Worm (Caenorhabditis elegans) whole organism, mixed stage, embryonic: Measurements from ENCODE around the gene F49F1.5.

ENCODE experiments used
- M03D4.4 ChIP-seq: sonication (generic microtip); optimal IDR thresholded peaks from 2 replicates; lab custom pipeline; 2017; ENCODE audit warnings: mild to moderate bottlenecking, missing genetic modification characterization, missing compliant biosample characterization
- bed-3 ChIP-seq: fragments of 200-800 bp; sonication (Bioruptor generic); optimal IDR thresholded peaks from 3 replicates; lab custom pipeline; 2018; ENCODE audit warnings: mild to moderate bottlenecking, missing genetic modification characterization, moderate library complexity, missing compliant biosample characterization
- blmp-1 ChIP-seq: fragments of 150-350 bp; optimal IDR thresholded peaks from 2 replicates; lab custom pipeline; 2014; ENCODE audit warnings: missing biosample characterization, missing genetic modification characterization
- ceh-39 ChIP-seq: fragments of 150-350 bp; optimal IDR thresholded peaks from 2 replicates; lab custom pipeline; 2014; ENCODE audit warnings: missing biosample characterization, missing genetic modification characterization
- ceh-83 ChIP-seq: fragments of 200-800 bp; sonication (Bioruptor generic); optimal IDR thresholded peaks from 2 replicates; lab custom pipeline; 2018; ENCODE audit warnings: mild to moderate bottlenecking, missing genetic modification characterization, missing compliant biosample characterization
- ces-1 ChIP-seq: fragments of 150-350 bp; optimal IDR thresholded peaks from 2 replicates; lab custom pipeline; 2014; ENCODE audit warnings: missing biosample characterization, missing genetic modification reagents, missing genetic modification characterization
- cnd-1 ChIP-seq: fragments of 200-800 bp; sonication (Bioruptor generic); optimal IDR thresholded peaks from 2 replicates; lab custom pipeline; 2018; ENCODE audit warnings: mild to moderate bottlenecking, missing genetic modification characterization, missing compliant biosample characterization
- drap-1 ChIP-seq: fragments of 200-800 bp; sonication (Bioruptor generic); optimal IDR thresholded peaks from 3 replicates; lab custom pipeline; 2018; ENCODE audit warnings: mild to moderate bottlenecking, missing genetic modification characterization, missing compliant biosample characterization
- elt-1 ChIP-seq: sonication (generic microtip); optimal IDR thresholded peaks from 2 replicates; lab custom pipeline; 2017; ENCODE audit warnings: missing genetic modification characterization, mild to moderate bottlenecking, missing compliant biosample characterization, antibody characterized with exemption, moderate library complexity, borderline replicate concordance; ENCODE audit not compliant: insufficient read depth
- elt-3 ChIP-seq: fragments of 150-350 bp; optimal IDR thresholded peaks from 2 replicates; lab custom pipeline; 2014; ENCODE audit warnings: missing biosample characterization, missing genetic modification characterization
- flh-1 ChIP-seq: fragments of 200-800 bp; sonication (Bioruptor generic); optimal IDR thresholded peaks from 2 replicates; lab custom pipeline; 2018; ENCODE audit warnings: mild to moderate bottlenecking, missing genetic modification characterization, moderate library complexity, missing compliant biosample characterization
- ham-2 ChIP-seq: fragments of 200-800 bp; sonication (Bioruptor generic); optimal IDR thresholded peaks from 2 replicates; lab custom pipeline; 2018; ENCODE audit warnings: mild to moderate bottlenecking, missing genetic modification characterization, missing compliant biosample characterization
- hlh-1 ChIP-seq: fragments of 150-350 bp; optimal IDR thresholded peaks from 2 replicates; lab custom pipeline; 2014; ENCODE audit warnings: missing biosample characterization, missing genetic modification reagents, missing genetic modification characterization
- lin-13 ChIP-seq: fragments of 150-350 bp; optimal IDR thresholded peaks from 2 replicates; lab custom pipeline; 2014; ENCODE audit warnings: missing biosample characterization, missing genetic modification characterization
- lin-32 ChIP-seq: fragments of 200-800 bp; sonication (Bioruptor generic); optimal IDR thresholded peaks from 2 replicates; lab custom pipeline; 2018; ENCODE audit warnings: mild to moderate bottlenecking, missing genetic modification characterization, missing compliant biosample characterization
- lsy-2 ChIP-seq: fragments of 150-350 bp; optimal IDR thresholded peaks from 2 replicates; lab custom pipeline; 2014; ENCODE audit warnings: missing biosample characterization, missing genetic modification characterization
- mab-5 ChIP-seq: fragments of 150-350 bp; optimal IDR thresholded peaks from 2 replicates; lab custom pipeline; 2014; ENCODE audit warnings: missing biosample characterization, missing genetic modification characterization
- mep-1 ChIP-seq: fragments of 150-350 bp; optimal IDR thresholded peaks from 2 replicates; lab custom pipeline; 2017; ENCODE audit warnings: missing biosample characterization, missing genetic modification reagents, missing genetic modification characterization, inconsistent platforms
- nhr-12 ChIP-seq: fragments of 150-350 bp; optimal IDR thresholded peaks from 2 replicates; lab custom pipeline; 2014; ENCODE audit warnings: missing biosample characterization, missing genetic modification characterization
- nhr-2 ChIP-seq: fragments of 150-350 bp; optimal IDR thresholded peaks from 2 replicates; lab custom pipeline; 2014; ENCODE audit warnings: missing biosample characterization, missing genetic modification characterization
- nhr-237 ChIP-seq: fragments of 150-350 bp; optimal IDR thresholded peaks from 2 replicates; lab custom pipeline; 2014; ENCODE audit warnings: missing biosample characterization, missing genetic modification characterization
- nhr-28 ChIP-seq: fragments of 150-350 bp; optimal IDR thresholded peaks from 2 replicates; lab custom pipeline; 2014; ENCODE audit warnings: missing biosample characterization, missing genetic modification characterization
- pha-4 ChIP-seq: fragments of 150-350 bp; optimal IDR thresholded peaks from 2 replicates; lab custom pipeline; 2018; ENCODE audit warnings: missing biosample characterization, missing genetic modification reagents, missing genetic modification characterization
- sem-2 ChIP-seq: fragments of 200-800 bp; sonication (Bioruptor generic); optimal IDR thresholded peaks from 2 replicates; lab custom pipeline; 2018; ENCODE audit warnings: mild to moderate bottlenecking, missing genetic modification characterization, missing compliant biosample characterization
- snpc-4 ChIP-seq: fragments of 150-350 bp; optimal IDR thresholded peaks from 2 replicates; lab custom pipeline; 2014; ENCODE audit warnings: missing biosample characterization, missing genetic modification characterization
- sptf-1 ChIP-seq: sonication (generic microtip); optimal IDR thresholded peaks from 2 replicates; lab custom pipeline; 2017; ENCODE audit warnings: mild to moderate bottlenecking, missing genetic modification characterization, moderate library complexity, missing compliant biosample characterization
- tbx-8 ChIP-seq: fragments of 200-800 bp; sonication (Bioruptor generic); optimal IDR thresholded peaks from 2 replicates; lab custom pipeline; 2018; ENCODE audit warnings: mild to moderate bottlenecking, missing genetic modification characterization, moderate library complexity, missing compliant biosample characterization
- unc-120 ChIP-seq: sonication (generic microtip); optimal IDR thresholded peaks from 2 replicates; lab custom pipeline; 2017; ENCODE audit warnings: missing genetic modification characterization, missing compliant biosample characterization; ENCODE audit not compliant: poor library complexity, severe bottlenecking
- unc-39 ChIP-seq: fragments of 150-350 bp; optimal IDR thresholded peaks from 2 replicates; lab custom pipeline; 2014; ENCODE audit warnings: missing biosample characterization, missing genetic modification characterization
- unc-62 ChIP-seq: fragments of 150-350 bp; optimal IDR thresholded peaks from 2 replicates; lab custom pipeline; 2014; ENCODE audit warnings: missing biosample characterization, missing genetic modification reagents, missing genetic modification characterization
- zip-8 ChIP-seq: fragments of 150-350 bp; optimal IDR thresholded peaks from 2 replicates; lab custom pipeline; 2014; ENCODE audit warnings: missing biosample characterization, missing genetic modification characterization
- ztf-11 ChIP-seq: fragments of 150-350 bp; optimal IDR thresholded peaks from 2 replicates; lab custom pipeline; 2014; ENCODE audit warnings: missing biosample characterization, missing genetic modification characterization

Gene F49F1.5

ce11 chrIV:4085787-4086262 is 34.4 kb downstream of the F49F1.5 start, which contains the start of gene C35B1.2:
TSS of gene C35B1.2 (plus strand) at chrIV:4086212.
- no peak for TF ChIP-seq sptf-1 (tag; lab: Kevin White, UChicago)
- peak; percentile 9 for TF ChIP-seq lsy-2
- TF ChIP-seq ceh-39 (tag; lab: Kevin White, UChicago) = no peak
- TF ChIP-seq unc-62 (GFP tag; lab: Kevin White, UChicago) = no peak
- peak; percentile 13 for TF ChIP-seq ces-1 (GFP tag; lab: Kevin White, UChicago)

- TF ChIP-seq M03D4.4 (tag; lab: Kevin White, UChicago) (no peak), flh-1 (no peak), nhr-28 (no peak), snpc-4 (tag; lab: Kevin White, UChicago) (no peak), zip-8 (tag; lab: Kevin White, UChicago) (no peak), ham-2 (GFP tag; lab: Kevin White, UChicago) (no peak), lin-13 (tag; lab: Kevin White, UChicago) (no peak), ceh-83 (GFP tag; lab: Kevin White, UChicago) (no peak), blmp-1 (tag; lab: Kevin White, UChicago) (no peak), mab-5 (tag; lab: Kevin White, UChicago) (no peak)
These were observed 35.2 kb downstream of the F49F1.5 start for ce11 chrIV:4085022-4085421.

ce11 chrIV:4084109-4084508 is 36.1 kb downstream of the F49F1.5 start, which contains the start of gene C35B1.5:
TSS of gene C35B1.5 (minus strand) at chrIV:4084209.
- TF ChIP-seq nhr-237 (tag; lab: Kevin White, UChicago) (no peak), blmp-1 (tag; lab: Kevin White, UChicago) (no peak), nhr-12 (tag; lab: Kevin White, UChicago) (no peak), nhr-2 (tag; lab: Kevin White, UChicago) (no peak), mep-1 (tag; lab: Kevin White, UChicago) (no peak), tbx-8 (GFP tag; lab: Kevin White, UChicago) (no peak), drap-1 (GFP tag; lab: Kevin White, UChicago) (no peak), pha-4 (tag; lab: Kevin White, UChicago) (no peak), lin-13 (tag; lab: Kevin White, UChicago) (no peak), unc-62 (GFP tag; lab: Kevin White, UChicago) (no peak), hlh-1 (tag; lab: Kevin White, UChicago) (no peak), sem-2 (no peak), flh-1 (no peak), ceh-83 (GFP tag; lab: Kevin White, UChicago) (no peak), unc-120 (no peak)
- TF ChIP-seq, all 35 proteins: peak for 0

ce11 chrIV:4083094-4083493 is 37.1 kb downstream of the F49F1.5 start:
- no peak for TF ChIP-seq ceh-83 (GFP tag; lab: Kevin White, UChicago)
- no peak for TF ChIP-seq lsy-2
- no peak for TF ChIP-seq lin-32 (GFP tag; lab: Kevin White, UChicago)
- no peak for TF ChIP-seq elt-3 (tag; lab: Kevin White, UChicago)

- TF ChIP-seq lsy-2 (no peak), sptf-1 (tag; lab: Kevin White, UChicago) (no peak), ces-1 (GFP tag; lab: Kevin White, UChicago) (no peak), nhr-28 (no peak), unc-39 (no peak), flh-1 (no peak), zip-8 (tag; lab: Kevin White, UChicago) (no peak), cnd-1 (tag; lab: Kevin White, UChicago) (no peak), hlh-1 (tag; lab: Kevin White, UChicago) (no peak), unc-62 (GFP tag; lab: Kevin White, UChicago) (no peak), bed-3 (GFP tag; lab: Kevin White, UChicago) (no peak), nhr-12 (tag; lab: Kevin White, UChicago) (no peak), tbx-8 (GFP tag; lab: Kevin White, UChicago) (no peak)
These were observed 37.6 kb downstream of the F49F1.5 start for ce11 chrIV:4082599-4082998.

ce11 chrIV:4080846-4081245 is 39.4 kb downstream of the F49F1.5 start, which contains the start of the genes C35B1.9 and C35B1.3:
TSS of gene C35B1.9 (minus strand) at chrIV:4080946.
TSS of gene C35B1.3 (plus strand) at chrIV:4081151.
- TF ChIP-seq mep-1 (tag; lab: Kevin White, UChicago) = no peak
- no peak for TF ChIP-seq unc-62 (GFP tag; lab: Kevin White, UChicago)
- no peak for TF ChIP-seq nhr-237 (tag; lab: Kevin White, UChicago)
- TF ChIP-seq ceh-39 (tag; lab: Kevin White, UChicago) = no peak
- TF ChIP-seq lsy-2 = no peak
- no peak for TF ChIP-seq nhr-12 (tag; lab: Kevin White, UChicago)
- TF ChIP-seq zip-8 (tag; lab: Kevin White, UChicago) = no peak
- TF ChIP-seq ces-1 (GFP tag; lab: Kevin White, UChicago) = no peak
- TF ChIP-seq elt-3 (tag; lab: Kevin White, UChicago) = no peak
- TF ChIP-seq mab-5 (tag; lab: Kevin White, UChicago) = no peak
- no peak for TF ChIP-seq ztf-11
- TF ChIP-seq elt-1 (tag; lab: Kevin White, UChicago) = no peak
- TF ChIP-seq sptf-1 (tag; lab: Kevin White, UChicago) = no peak
- no peak for TF ChIP-seq lin-32 (GFP tag; lab: Kevin White, UChicago)
- no peak for TF ChIP-seq nhr-2 (tag; lab: Kevin White, UChicago)
